5 fruit fly cellular contexts compared by ENCODE assay signal in genomic region chrX:8093722-8094177, dm6.
TF ChIP-seq lines count a peak whose summit lies in the region.

UbcE2H (minus strand) TSS chrX:8094064.

- peak; percentile 61 for TF ChIP-seq CTCF in whole organism, embryonic (GFP tag; optimal IDR thresholded peaks at IDR 0.05; lab: Kevin White, UChicago)

TF ChIP-seq in whole organism, adult, 20 proteins besides CTCF, POLR2A, EP300 and RAD21:
- TF ChIP-seq CG1620 (GFP tag; optimal IDR thresholded peaks at IDR 0.05; lab: Kevin White, UChicago), result no peak
- peak; percentile 60 for TF ChIP-seq bab1 (GFP tag; optimal IDR thresholded peaks at IDR 0.05; lab: Kevin White, UChicago)
- TF ChIP-seq CG14711 (tag; optimal IDR thresholded peaks at IDR 0.05; lab: Kevin White, UChicago), result peak; percentile 10
TF ChIP-seq in whole organism, adult: peak in this region for 2.

TF ChIP-seq in whole organism, embryonic, 481 proteins besides CTCF, POLR2A, EP300 and RAD21 (continues in another document):
- TF ChIP-seq Dref (GFP tag; IDR thresholded peaks at IDR 0.05; lab: Robert Waterston, UW) (peak; percentile 46; the same call in 1 of the 2 replicates), ci (GFP tag; IDR thresholded peaks at IDR 0.05; lab: Robert Waterston, UW) (0 out of 3 replicates have a peak, but pooled peaks have one; percentile 25), CG9797 (GFP tag; optimal IDR thresholded peaks at IDR 0.05; lab: Kevin White, UChicago) (peak; percentile 92), phol (tag; optimal IDR thresholded peaks at IDR 0.05; lab: Kevin White, UChicago) (peak; percentile 33), MBD-R2 (GFP tag; IDR thresholded peaks at IDR 0.05; lab: Robert Waterston, UW) (peak; percentile 35; the same call in 1 of the 2 replicates), fd102C (GFP tag; optimal IDR thresholded peaks at IDR 0.05; lab: Kevin White, UChicago) (no peak), gfzf (GFP tag; optimal IDR thresholded peaks at IDR 0.05; lab: Kevin White, UChicago) (peak; percentile 96), Lhr (GFP tag; optimal IDR thresholded peaks at IDR 0.05; lab: Kevin White, UChicago) (peak; percentile 72), Fer3 (tag; optimal IDR thresholded peaks at IDR 0.05; lab: Kevin White, UChicago) (no peak), Pdp1 (GFP tag; optimal IDR thresholded peaks at IDR 0.05; lab: Kevin White, UChicago) (peak in 1 of 2 experiments; percentile 39), CG13624 (GFP tag; optimal IDR thresholded peaks at IDR 0.05; lab: Kevin White, UChicago) (peak; percentile 18), Dp (GFP tag; optimal IDR thresholded peaks at IDR 0.05; lab: Kevin White, UChicago) (peak; percentile 77), HHEX (GFP tag; optimal IDR thresholded peaks at IDR 0.05; lab: Kevin White, UChicago) (peak; percentile 27), CG17186 (GFP tag; optimal IDR thresholded peaks at IDR 0.05; lab: Kevin White, UChicago) (peak; percentile 23), CG10267 (tag; optimal IDR thresholded peaks at IDR 0.05; lab: Kevin White, UChicago) (peak; percentile 29), CG2116 (GFP tag; optimal IDR thresholded peaks at IDR 0.05; lab: Kevin White, UChicago) (peak; percentile 58), knrl (GFP tag; IDR thresholded peaks at IDR 0.05; lab: Robert Waterston, UW; ENCODE audit: partially characterized antibody) (peak; percentile 19; the same call in 1 of the 3 replicates), Med (GFP tag; lab: Kevin White, UChicago) (peak; percentile 68), Gsc (GFP tag; IDR thresholded peaks at IDR 0.05; lab: Robert Waterston, UW) (no peak), NK7.1 (GFP tag; optimal IDR thresholded peaks at IDR 0.05; lab: Kevin White, UChicago) (no peak), sqz (GFP tag; optimal IDR thresholded peaks at IDR 0.05; lab: Kevin White, UChicago) (peak; percentile 31)

TF ChIP-seq in whole organism, prepupa, 60 proteins besides CTCF, POLR2A, EP300 and RAD21:
- TF ChIP-seq topi (GFP tag; optimal IDR thresholded peaks at IDR 0.05; lab: Kevin White, UChicago) (peak; percentile 47), achi (GFP tag; optimal IDR thresholded peaks at IDR 0.05; lab: Kevin White, UChicago) (peak; percentile 20), Sox14 (GFP tag; optimal IDR thresholded peaks at IDR 0.05; lab: Kevin White, UChicago) (no peak), fkh (GFP tag; optimal IDR thresholded peaks at IDR 0.05; lab: Kevin White, UChicago) (peak; percentile 65), esn (GFP tag; optimal IDR thresholded peaks at IDR 0.05; lab: Kevin White, UChicago) (peak; percentile 6), net (GFP tag; optimal IDR thresholded peaks at IDR 0.05; lab: Kevin White, UChicago) (peak; percentile 18), CG8319 (GFP tag; optimal IDR thresholded peaks at IDR 0.05; lab: Kevin White, UChicago) (no peak), svp (GFP tag; lab: Kevin White, UChicago) (peak; percentile 72), CG6854 (GFP tag; optimal IDR thresholded peaks at IDR 0.05; lab: Kevin White, UChicago) (peak; percentile 12), Eip78C (GFP tag; lab: Kevin White, UChicago) (peak; percentile 58), CG8119 (GFP tag; IDR thresholded peaks at IDR 0.05; lab: Robert Waterston, UW) (no peak), CG15336 (GFP tag; IDR thresholded peaks at IDR 0.05; lab: Robert Waterston, UW) (0 out of 2 replicates have a peak, but pooled peaks have one; percentile 30), salr (GFP tag; optimal IDR thresholded peaks at IDR 0.05; lab: Kevin White, UChicago) (no peak), CG1621 (tag; optimal IDR thresholded peaks at IDR 0.05; lab: Kevin White, UChicago) (peak; percentile 44), spab (GFP tag; optimal IDR thresholded peaks at IDR 0.05; lab: Kevin White, UChicago) (no peak), dac (GFP tag; optimal IDR thresholded peaks at IDR 0.05; lab: Kevin White, UChicago) (no peak), Eip93F (GFP tag; optimal IDR thresholded peaks at IDR 0.05; lab: Kevin White, UChicago) (no peak), Met (GFP tag; optimal IDR thresholded peaks at IDR 0.05; lab: Kevin White, UChicago) (no peak)

TF ChIP-seq in whole organism, pupa, 21 proteins besides CTCF, POLR2A, EP300 and RAD21:
- TF ChIP-seq Pif1B (GFP tag; optimal IDR thresholded peaks at IDR 0.05; lab: Kevin White, UChicago) (peak; percentile 28), D1 (tag; optimal IDR thresholded peaks at IDR 0.05; lab: Kevin White, UChicago) (peak; percentile 39), Pif1A (GFP tag; optimal IDR thresholded peaks at IDR 0.05; lab: Kevin White, UChicago) (peak; percentile 36), CG17806 (tag; optimal IDR thresholded peaks at IDR 0.05; lab: Kevin White, UChicago) (no peak), CG15710 (tag; optimal IDR thresholded peaks at IDR 0.05; lab: Kevin White, UChicago) (no peak)

TF ChIP-seq in whole organism, wandering third instar larva, 38 proteins besides CTCF, POLR2A, EP300 and RAD21:
- no peak for TF ChIP-seq Jra (GFP tag; optimal IDR thresholded peaks at IDR 0.05; lab: Kevin White, UChicago)
- peak; percentile 16 for TF ChIP-seq fru (GFP tag; optimal IDR thresholded peaks at IDR 0.05; lab: Kevin White, UChicago)
- TF ChIP-seq Rel (GFP tag; optimal IDR thresholded peaks at IDR 0.05; lab: Kevin White, UChicago), result no peak
- TF ChIP-seq Rel (tag; optimal IDR thresholded peaks at IDR 0.05; lab: Kevin White, UChicago), result peak; percentile 3
